Worm (Caenorhabditis elegans) whole organism, young adult: Measurements from ENCODE around the gene F58B3.4.

Source experiments
- ccch-3 ChIP-seq: fragments of 200-800 bp; sonication (Bioruptor generic); optimal IDR thresholded peaks from 2 replicates; lab custom pipeline; 2018; ENCODE audit warnings: mild to moderate bottlenecking, missing genetic modification characterization, missing compliant biosample characterization
- ztf-26 ChIP-seq: sonication (generic microtip); optimal IDR thresholded peaks from 2 replicates; lab custom pipeline; 2017; ENCODE audit warnings: missing genetic modification characterization, missing compliant biosample characterization

DNA sequence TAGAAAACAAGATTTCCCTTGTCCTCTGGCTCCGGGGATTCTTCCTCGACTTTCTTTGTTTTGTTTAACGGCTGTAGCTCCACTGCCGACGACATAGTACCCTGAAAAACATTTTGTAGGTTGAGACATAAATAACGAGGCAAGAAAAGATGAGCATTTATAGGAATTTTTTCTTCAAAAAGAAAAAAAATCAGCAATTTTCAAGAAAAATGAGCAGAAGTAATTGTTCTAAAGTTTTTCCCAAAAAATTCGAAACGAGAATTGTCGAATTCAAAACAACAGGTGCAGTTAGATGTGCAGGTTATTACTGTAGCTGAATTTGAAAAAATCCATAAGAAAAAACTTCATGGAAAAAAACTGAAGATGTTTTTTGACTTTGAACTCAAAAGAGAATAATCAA is 23.7 kb upstream of the F58B3.4 start, which contains the start of gene ent-1:
- TF ChIP-seq ccch-3 (no peak), ztf-26 (tag; lab: Kevin White, UChicago) (no peak)
